Worm (Caenorhabditis elegans): Measurements from ENCODE around the gene cank-26.

ce11 chrII:3996005-3996404, 21.1 kb upstream of the cank-26 start, which contains the start of gene clc-22:
- TF ChIP-seq klf-2 (GFP tag; conservative IDR thresholded peaks at IDR 0.05) = no peak
- TF ChIP-seq ztf-29 (GFP tag; IDR thresholded peaks at IDR 0.05) = no peak
- no peak for TF ChIP-seq cog-1 (tag; optimal IDR thresholded peaks at IDR 0.05)
- TF ChIP-seq med-1 (GFP tag; optimal IDR thresholded peaks at IDR 0.05; ENCODE audit: insufficient read depth) = no peak
